Fruit fly (Drosophila melanogaster) S2 (cell line): ENCODE data around the gene Ifrd1.
A peak's percentile ranks its signal among the peaks of the same experiment; 100 is the strongest.

Experiments
- CG8478 ChIP-seq: fragments of >200 bp; optimal IDR thresholded peaks from 2 replicates; lab custom pipeline; 2018
- CTCF ChIP-seq, 2 experiments: fragments of >200 bp; optimal IDR thresholded peaks; 2 replicates each; lab custom pipeline; 2018

Ifrd1 gene

dm6 chr2L:2874542-2875194 lies 379 bp upstream of the Ifrd1 start, which contains the start of gene CG8814:
TSS of gene CG8814 (plus strand) at chr2L:2874890.
- TF ChIP-seq CTCF (optimal IDR thresholded peaks at IDR 0.05; lab: Kevin White, UChicago) (no peak), CG8478 (no peak)

DNA sequence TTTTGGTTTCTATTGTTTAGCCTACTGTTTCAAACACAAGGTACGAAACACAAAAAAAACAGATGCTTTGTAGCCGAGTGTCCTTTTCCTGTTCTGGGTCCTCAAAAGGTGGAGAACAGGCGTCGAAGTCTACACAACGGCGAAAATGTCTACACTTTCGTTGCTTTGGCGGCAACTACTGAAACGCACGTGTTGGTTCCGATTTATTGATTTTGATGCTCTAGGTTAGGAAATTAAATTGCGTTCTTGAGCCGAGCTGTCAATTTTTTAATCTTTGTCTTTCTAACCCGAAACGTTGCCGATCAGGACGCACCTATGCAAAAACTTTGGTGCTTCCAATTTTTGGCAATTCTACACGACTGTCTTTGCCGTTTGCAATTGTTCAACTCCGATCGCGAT lies 561 bp downstream of the Ifrd1 start:
- TF ChIP-seq CTCF (optimal IDR thresholded peaks at IDR 0.05; lab: Kevin White, UChicago) = no peak
- no peak for TF ChIP-seq CG8478

DNA sequence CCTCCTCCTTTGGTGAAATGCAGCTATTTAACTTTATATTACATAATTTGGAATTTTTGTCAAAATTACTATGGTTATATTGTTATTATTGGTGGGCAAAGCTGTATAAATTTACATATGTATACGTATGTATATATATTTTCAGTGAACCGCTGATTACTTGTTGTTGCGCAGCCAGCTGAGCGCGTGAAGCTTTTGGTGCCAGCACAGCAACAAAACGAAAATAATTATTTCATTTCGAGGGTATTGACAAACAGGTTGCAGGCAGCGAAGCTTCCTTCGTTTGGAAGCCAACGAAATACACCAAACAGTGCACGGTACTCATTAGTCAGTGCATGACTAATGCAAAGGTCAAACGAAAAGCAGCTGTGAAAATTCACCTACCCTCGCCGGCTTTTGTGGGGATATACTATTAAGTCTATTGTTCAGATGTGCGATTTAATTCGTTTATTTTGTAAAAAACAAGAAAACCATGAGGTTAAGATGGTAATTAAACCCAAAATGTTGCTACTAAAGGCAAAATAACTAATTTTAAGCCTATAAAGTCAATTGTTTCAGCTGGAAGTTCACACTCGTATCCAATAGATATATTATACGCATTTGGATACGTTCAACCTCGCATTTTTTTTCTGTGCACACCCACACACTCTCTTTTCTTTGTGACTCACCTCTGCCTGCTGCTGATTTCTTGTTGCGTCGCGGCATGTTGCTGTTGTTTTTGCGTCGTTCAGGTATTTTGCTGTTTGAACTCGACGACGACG lies 1.1 kb downstream of the Ifrd1 start:
- TF ChIP-seq CTCF (optimal IDR thresholded peaks at IDR 0.05; lab: Kevin White, UChicago) (no peak), CG8478 (no peak)

DNA sequence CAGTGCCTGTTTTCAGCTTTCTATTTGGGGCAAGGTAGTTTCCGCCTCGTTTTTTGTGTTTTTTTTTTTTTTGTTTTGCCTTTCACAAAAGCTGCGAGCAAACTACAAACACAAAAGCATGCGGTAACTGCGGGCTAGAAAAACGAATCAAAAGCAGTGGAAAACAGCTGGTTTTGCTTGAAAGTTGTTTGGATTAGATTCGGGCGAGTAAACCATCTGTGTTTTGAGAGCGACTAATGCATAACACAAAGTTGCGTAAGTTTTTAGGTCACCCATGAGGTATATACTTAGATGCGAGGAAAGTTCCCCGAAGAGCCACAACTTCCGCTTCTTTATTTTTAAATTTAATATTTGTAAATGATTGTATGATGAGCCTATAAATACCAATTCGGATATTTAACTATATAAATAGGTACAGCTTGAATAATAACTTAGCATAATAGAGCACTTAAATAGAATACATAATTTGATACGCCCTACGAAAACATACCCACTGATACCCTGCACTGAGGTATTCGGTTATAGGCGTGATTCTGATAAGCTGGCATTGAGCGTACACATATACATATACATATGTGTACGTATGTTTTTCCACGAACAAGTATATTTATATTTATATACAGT lies 1.9 kb downstream of the Ifrd1 start:
- TF ChIP-seq CG8478 (no peak), CTCF (optimal IDR thresholded peaks at IDR 0.05; lab: Kevin White, UChicago) (no peak)

DNA sequence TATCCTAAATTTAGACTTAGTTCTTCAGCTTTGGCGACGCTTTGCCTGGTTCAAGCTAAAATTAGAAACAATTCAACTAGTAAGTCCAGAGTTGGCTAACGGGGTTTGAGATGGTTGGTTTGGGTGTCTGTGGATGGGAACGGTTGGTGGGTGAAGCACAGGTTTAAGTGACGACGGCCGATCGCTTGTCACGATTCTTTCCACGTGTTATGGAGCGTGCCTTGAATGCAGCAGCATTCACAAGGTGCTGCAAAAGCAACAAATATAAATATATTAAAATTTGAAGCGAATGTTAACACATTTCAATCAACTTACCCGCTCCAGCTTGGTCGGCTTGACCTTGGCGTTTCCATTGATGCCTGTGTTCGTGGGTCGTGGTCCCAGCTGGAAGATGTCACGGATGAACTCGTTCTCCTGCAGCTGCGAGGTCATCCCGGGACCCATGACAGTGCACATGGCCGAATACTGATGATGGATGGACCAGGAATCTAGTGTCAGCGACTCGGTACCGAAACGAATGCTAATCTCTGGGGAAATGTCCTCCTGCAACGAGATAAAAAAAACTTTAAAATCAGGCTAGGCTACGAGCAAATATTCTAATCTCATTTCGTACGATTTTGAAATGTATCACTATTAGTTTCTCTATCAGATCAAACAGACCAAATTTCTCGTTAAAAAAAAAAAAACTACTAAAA lies 5.1 kb downstream of the Ifrd1 start, which contains the start of gene CG8813:
CG8813 (plus strand) TSS at position 645 of the 695 bp plus-strand sequence.
- no peak for TF ChIP-seq CTCF (optimal IDR thresholded peaks at IDR 0.05; lab: Kevin White, UChicago)
- TF ChIP-seq CG8478 = no peak

- TF ChIP-seq CG8478 = no peak
- TF ChIP-seq CTCF (optimal IDR thresholded peaks at IDR 0.05; lab: Kevin White, UChicago) = no peak
These were observed 8.6 kb downstream of the Ifrd1 start for dm6 chr2L:2865560-2866309.

DNA sequence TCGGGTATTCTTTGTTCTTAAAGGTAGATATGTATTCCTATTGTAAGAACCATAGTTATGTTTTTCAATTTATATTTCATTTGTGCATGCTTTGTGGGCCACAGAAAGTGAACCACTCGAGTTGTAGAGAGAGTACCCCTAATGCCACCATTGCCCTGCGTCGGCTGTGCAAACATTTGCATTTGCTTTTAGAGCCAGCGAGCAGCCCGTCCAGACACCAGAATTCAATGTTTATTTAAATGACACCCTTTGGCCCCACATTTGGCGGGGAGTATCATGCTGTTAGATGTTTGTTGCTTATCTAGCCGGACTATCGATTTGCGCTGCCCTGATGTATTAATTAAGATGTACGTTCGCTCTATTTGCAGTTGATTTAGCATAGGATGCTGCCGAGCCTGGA lies 9.7 kb downstream of the Ifrd1 start:
- TF ChIP-seq CTCF (optimal IDR thresholded peaks at IDR 0.05; lab: Kevin White, UChicago) = no peak
- no peak for TF ChIP-seq CG8478

- TF ChIP-seq CG8478 (no peak), CTCF (optimal IDR thresholded peaks at IDR 0.05; lab: Kevin White, UChicago) (no peak)
These were observed 11.7 kb downstream of the Ifrd1 start for dm6 chr2L:2862621-2862962.

- TF ChIP-seq CTCF (optimal IDR thresholded peaks at IDR 0.05; lab: Kevin White, UChicago) = no peak
- no peak for TF ChIP-seq CG8478
These were observed 12.2 kb downstream of the Ifrd1 start for dm6 chr2L:2861885-2862620.

DNA sequence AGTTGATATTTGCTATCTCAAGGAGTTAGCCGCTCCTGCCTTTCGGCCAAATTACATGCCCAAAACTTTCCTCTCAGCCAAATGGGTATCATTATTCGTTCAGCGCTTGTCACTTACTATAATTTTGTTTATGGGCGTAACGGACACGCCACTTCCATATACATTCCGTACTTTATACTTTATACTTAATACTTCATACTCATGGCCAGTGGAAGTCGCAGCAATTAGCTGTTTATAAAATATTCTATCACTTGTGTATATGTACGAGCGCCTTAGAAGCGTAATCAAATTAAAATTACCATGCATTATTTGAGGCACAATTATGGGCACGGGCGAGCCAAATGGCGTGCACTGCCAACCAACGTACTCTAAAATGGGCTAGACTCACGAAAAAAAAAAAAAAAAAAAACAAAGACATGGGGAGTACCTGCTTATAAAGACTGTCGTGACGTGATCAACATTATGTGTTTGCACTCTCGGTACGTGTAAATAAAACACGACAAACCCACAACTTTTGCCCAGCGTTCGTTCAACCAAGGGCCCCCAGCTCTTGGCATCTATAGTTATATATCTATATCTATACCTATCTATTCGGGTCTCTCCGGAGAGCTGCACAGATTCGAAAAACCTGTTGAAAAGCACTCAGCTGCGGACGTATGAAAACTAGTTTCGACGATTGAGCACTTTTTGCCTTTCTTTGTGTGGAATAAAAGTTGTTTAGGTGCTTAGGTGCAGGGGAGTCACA lies 13.0 kb downstream of the Ifrd1 start:
- TF ChIP-seq CTCF (optimal IDR thresholded peaks at IDR 0.05; lab: Kevin White, UChicago) = no peak
- TF ChIP-seq CG8478 = no peak

- TF ChIP-seq CTCF (optimal IDR thresholded peaks at IDR 0.05; lab: Kevin White, UChicago) = no peak
- no peak for TF ChIP-seq CG8478
These were observed 16.2 kb downstream of the Ifrd1 start for dm6 chr2L:2857862-2858734.

DNA sequence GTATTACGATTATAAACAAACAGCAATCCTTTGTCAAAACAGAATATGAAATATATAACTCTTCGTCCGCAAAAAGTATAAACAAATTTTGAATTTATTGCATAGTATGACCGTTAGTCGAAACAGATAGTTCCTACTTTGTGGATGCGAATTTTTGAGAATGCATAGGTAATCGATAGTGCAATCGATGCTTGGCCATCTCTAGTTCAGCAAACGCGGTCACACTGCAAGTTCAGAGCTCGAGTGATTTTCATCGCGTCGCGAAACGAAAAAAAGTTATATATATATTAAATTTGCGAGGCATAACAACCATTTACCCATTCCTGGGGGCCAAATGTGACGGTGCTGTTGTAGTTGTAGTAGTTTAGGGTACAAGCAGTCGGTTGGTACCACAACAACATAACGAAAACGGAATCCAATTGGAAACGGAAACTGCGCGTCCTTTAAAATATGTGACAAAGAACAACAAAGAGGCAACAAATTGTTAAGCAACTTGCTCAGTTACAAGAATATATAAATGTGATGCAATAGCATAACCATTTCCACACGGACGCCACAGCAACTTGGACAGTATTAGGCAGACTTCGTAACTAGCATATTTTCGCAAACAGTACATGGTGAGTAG lies 17.2 kb downstream of the Ifrd1 start, which contains the start of gene CG2991:
CG2991 (plus strand) TSS at position 205 of the 625 bp plus-strand sequence.
- TF ChIP-seq CTCF (optimal IDR thresholded peaks at IDR 0.05; lab: Kevin White, UChicago) (peak; percentile 7 to 57), CG8478 (no peak)
